Fruit fly (Drosophila melanogaster): ENCODE data around the gene CG13310.
A peak's percentile ranks its signal among the peaks of the same experiment; 100 is the strongest.

The CG13310 gene

DNA sequence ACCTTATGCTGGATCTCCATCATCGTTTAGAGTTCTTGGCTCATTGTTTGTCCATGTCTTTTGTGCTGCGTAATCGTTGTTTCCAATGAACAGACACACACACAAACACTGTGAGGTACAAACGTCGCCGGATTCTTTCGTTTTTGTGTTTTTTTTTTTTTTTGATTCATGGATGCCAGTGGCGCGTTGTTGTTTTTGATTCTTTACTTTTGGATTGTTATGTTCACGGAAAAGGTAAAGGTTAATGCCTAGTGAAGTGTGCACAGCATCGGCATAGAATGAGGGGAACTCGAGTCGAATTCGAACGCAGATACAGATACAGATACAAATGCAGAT lies 33.1 kb upstream of the CG13310 start (continued):
- no peak for TF ChIP-seq Lhr (GFP tag; optimal IDR thresholded peaks at IDR 0.05)
- peak; percentile 43 for TF ChIP-seq D (optimal IDR thresholded peaks at IDR 0.05)
- no peak for TF ChIP-seq D (GFP tag; optimal IDR thresholded peaks at IDR 0.05)

DNA sequence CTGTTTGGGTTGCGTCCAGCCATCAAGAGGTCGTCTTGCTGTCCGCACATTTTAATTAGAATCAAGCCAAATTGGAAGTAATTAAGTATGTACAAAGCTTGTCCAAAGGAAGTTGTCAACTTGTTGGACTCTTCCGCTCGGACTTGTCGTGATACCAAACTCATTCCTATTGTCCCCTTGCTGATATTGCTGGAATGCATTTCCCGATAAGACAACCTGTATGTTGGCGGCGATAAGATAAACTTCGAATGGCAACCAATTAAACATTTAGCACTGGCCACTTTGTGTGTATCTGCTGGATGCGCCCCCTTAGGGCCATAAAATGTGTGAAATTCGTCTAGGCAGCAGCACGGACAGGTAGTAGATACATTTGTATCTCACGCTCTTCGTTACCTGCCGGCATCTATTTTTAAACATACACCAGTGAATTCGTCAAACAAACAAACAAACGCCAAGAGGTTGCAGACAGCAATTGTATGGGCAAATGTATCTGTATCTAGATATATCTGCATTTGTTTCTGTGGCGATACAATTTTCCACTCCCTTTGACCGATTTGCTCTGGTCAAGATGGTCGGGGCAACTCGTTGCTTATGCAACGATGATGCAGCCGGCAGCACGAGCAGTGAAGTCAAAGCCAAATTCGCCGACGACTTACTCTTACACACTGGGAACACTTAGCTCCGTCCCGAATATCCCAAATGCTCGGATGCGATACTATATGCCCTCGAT lies 32.6 kb upstream of the CG13310 start:
- TF ChIP-seq CG15479 (GFP tag; optimal IDR thresholded peaks at IDR 0.05) (peak; percentile 88), CG8290 (GFP tag; optimal IDR thresholded peaks at IDR 0.05) (no peak), CG8290 (tag; optimal IDR thresholded peaks at IDR 0.05) (peak in 1 of 2 experiments; percentile 24), CG7963 (GFP tag; IDR thresholded peaks at IDR 0.05; ENCODE audit: partially characterized antibody) (no peak), CG42726 (GFP tag; IDR thresholded peaks at IDR 0.05; ENCODE audit: partially characterized antibody) (no peak), chinmo (GFP tag; IDR thresholded peaks at IDR 0.05; ENCODE audit: partially characterized antibody) (0 out of 4 replicates have a peak, but pooled peaks have one; percentile 12), kni (GFP tag; optimal IDR thresholded peaks at IDR 0.05) (peak; percentile 29), Elba2 (GFP tag; optimal IDR thresholded peaks at IDR 0.05) (peak; percentile 85), ERR (GFP tag; optimal IDR thresholded peaks at IDR 0.05) (no peak), Mad (GFP tag; optimal IDR thresholded peaks at IDR 0.05) (no peak), D (optimal IDR thresholded peaks at IDR 0.05) (peak; percentile 95), D (GFP tag; optimal IDR thresholded peaks at IDR 0.05) (no peak), ci (GFP tag; IDR thresholded peaks at IDR 0.05) (no peak), CG13424 (tag; optimal IDR thresholded peaks at IDR 0.05) (no peak), Optix (GFP tag; IDR thresholded peaks at IDR 0.05) (no peak), CG34422 (GFP tag; IDR thresholded peaks at IDR 0.05) (no peak), Med (GFP tag) (peak; percentile 56), CG12744 (GFP tag; optimal IDR thresholded peaks at IDR 0.05) (no peak), CG12155 (GFP tag; optimal IDR thresholded peaks at IDR 0.05) (no peak), CG9932 (GFP tag; IDR thresholded peaks at IDR 0.05) (no peak), tll (GFP tag; optimal IDR thresholded peaks at IDR 0.05) (peak in 1 of 2 experiments; percentile 92), ac (GFP tag; optimal IDR thresholded peaks at IDR 0.05) (no peak), sd (tag; optimal IDR thresholded peaks at IDR 0.05) (peak; percentile 95), CkIIα-i1 (GFP tag; IDR thresholded peaks at IDR 0.05) (0 out of 2 replicates have a peak, but pooled peaks have one; percentile 11), CG5180 (GFP tag; optimal IDR thresholded peaks at IDR 0.05) (peak; percentile 60), Ets65A (GFP tag) (no peak), sim (GFP tag; IDR thresholded peaks at IDR 0.05) (0 out of 2 replicates have a peak, but pooled peaks have one; percentile 15), pnt (GFP tag; optimal IDR thresholded peaks at IDR 0.05) (no peak), grn (GFP tag; optimal IDR thresholded peaks at IDR 0.05) (peak; percentile 10), btn (GFP tag; optimal IDR thresholded peaks at IDR 0.05) (no peak), abd-A (tag; optimal IDR thresholded peaks at IDR 0.05) (no peak), gcm2 (GFP tag; optimal IDR thresholded peaks at IDR 0.05) (no peak), Hr78 (GFP tag; optimal IDR thresholded peaks at IDR 0.05) (peak in 1 of 2 experiments; percentile 9), sens (GFP tag) (peak; percentile 70), CG31388 (GFP tag; optimal IDR thresholded peaks at IDR 0.05) (no peak), Pdp1 (GFP tag; optimal IDR thresholded peaks at IDR 0.05) (peak in 1 of 2 experiments; percentile 86), CG6654 (GFP tag; optimal IDR thresholded peaks at IDR 0.05) (no peak), sug (tag; optimal IDR thresholded peaks at IDR 0.05) (peak; percentile 1), CG6683 (GFP tag; optimal IDR thresholded peaks at IDR 0.05) (no peak), fd96Cb (tag; optimal IDR thresholded peaks at IDR 0.05) (no peak), CG32767 (GFP tag; IDR thresholded peaks at IDR 0.05) (no peak), CG12769 (tag; optimal IDR thresholded peaks at IDR 0.05) (peak; percentile 8), CG3838 (GFP tag; optimal IDR thresholded peaks at IDR 0.05) (no peak), zen (tag; optimal IDR thresholded peaks at IDR 0.05) (peak; percentile 30), so (GFP tag; IDR thresholded peaks at IDR 0.05) (0 out of 3 replicates have a peak, but pooled peaks have one; percentile 7), GATAe (GFP tag; conservative IDR thresholded peaks at IDR 0.05) (peak; percentile 46; the same call in 1 of the 2 replicates)

Data from whole organism, embryonic.